Fruit fly (Drosophila melanogaster): ENCODE data around the gene Alg10.

- no peak for TF ChIP-seq psq (optimal IDR thresholded peaks at IDR 0.05)
- TF ChIP-seq insv (optimal IDR thresholded peaks at IDR 0.05): no peak
- TF ChIP-seq Myc (optimal IDR thresholded peaks at IDR 0.05): no peak
- no peak for TF ChIP-seq h (optimal IDR thresholded peaks at IDR 0.05)
- no peak for TF ChIP-seq ttk (optimal IDR thresholded peaks at IDR 0.05)
These were observed 25.3 kb downstream of the Alg10 start for dm6 chr3L:11190022-11190421.

All from Kc167 (cell line).